Fruit fly (Drosophila melanogaster) whole organism, embryonic: Measurements from ENCODE around the gene Sdhaf3.

Experiments
- Adf1 ChIP-seq: fragments of 200-800 bp; sonication (Bioruptor generic); IDR thresholded peaks from 2 replicates; pipeline ENCODE4 v1.3.6; 2022; ENCODE audit warnings: missing biosample characterization, missing genetic modification characterization
- BtbVII ChIP-seq: fragments of 200-800 bp; sonication (Bioruptor generic); optimal IDR thresholded peaks from 3 replicates; lab custom pipeline; 2017; ENCODE audit warnings: missing biosample characterization, mild to moderate bottlenecking, missing genetic modification characterization
- CG10321 ChIP-seq: fragments of 200-800 bp; sonication (Bioruptor generic); IDR thresholded peaks from 2 replicates; pipeline ENCODE4 v1.3.6; 2022; ENCODE audit warnings: missing biosample characterization, missing genetic modification characterization
- CG11560 ChIP-seq: fragments of 200-800 bp; sonication (Bioruptor generic); IDR thresholded peaks from 3 replicates; pipeline ENCODE4 v1.3.6; 2022; ENCODE audit warnings: missing biosample characterization, missing genetic modification characterization
- CG12155 ChIP-seq: fragments of 200-800 bp; sonication (Bioruptor generic); optimal IDR thresholded peaks from 3 replicates; lab custom pipeline; 2016; ENCODE audit warnings: missing biosample characterization, missing genetic modification characterization
- CG14860 ChIP-seq: fragments of 200-800 bp; sonication (Bioruptor generic); IDR thresholded peaks from 3 replicates; pipeline ENCODE4 v1.3.6; 2022; ENCODE audit warnings: missing biosample characterization, missing genetic modification characterization; ENCODE audit not compliant: partially characterized antibody
- CG17568 ChIP-seq: fragments of 200-800 bp; sonication (Bioruptor generic); optimal IDR thresholded peaks from 2 replicates; lab custom pipeline; 2018; ENCODE audit warnings: missing biosample characterization, mild to moderate bottlenecking, missing genetic modification characterization, moderate library complexity
- CG1792 ChIP-seq: fragments of 200-800 bp; sonication (Bioruptor generic); optimal IDR thresholded peaks from 2 replicates; lab custom pipeline; 2016; ENCODE audit warnings: missing biosample characterization, missing genetic modification characterization
- CG18764 ChIP-seq: fragments of 200-800 bp; sonication (Bioruptor generic); optimal IDR thresholded peaks from 3 replicates; lab custom pipeline; 2016; ENCODE audit warnings: missing biosample characterization, missing genetic modification characterization
- CG3995 ChIP-seq: fragments of 200-800 bp; sonication (Bioruptor generic); optimal IDR thresholded peaks from 3 replicates; lab custom pipeline; 2016; ENCODE audit warnings: missing biosample characterization, missing genetic modification characterization
- CG7357 ChIP-seq: fragments of 200-800 bp; sonication (Bioruptor generic); IDR thresholded peaks from 3 replicates; pipeline ENCODE4 v1.3.6; 2022; ENCODE audit warnings: missing biosample characterization, missing genetic modification characterization
- CG7372 ChIP-seq: fragments of 200-800 bp; sonication (Bioruptor generic); IDR thresholded peaks from 2 replicates; pipeline ENCODE4 v1.3.6; 2022; ENCODE audit warnings: missing biosample characterization, missing genetic modification characterization
- CG7556 ChIP-seq: fragments of 200-800 bp; sonication (Bioruptor generic); optimal IDR thresholded peaks from 2 replicates; lab custom pipeline; 2017; ENCODE audit warnings: missing biosample characterization, mild to moderate bottlenecking, missing genetic modification characterization
- CG8478 ChIP-seq: fragments of >200 bp; optimal IDR thresholded peaks from 2 replicates; lab custom pipeline; 2018
- CG8944 ChIP-seq: fragments of 200-800 bp; sonication (Bioruptor generic); optimal IDR thresholded peaks from 3 replicates; lab custom pipeline; 2016; ENCODE audit warnings: missing biosample characterization, missing genetic modification characterization
- CG9797 ChIP-seq: fragments of 200-800 bp; sonication (Bioruptor generic); optimal IDR thresholded peaks from 3 replicates; lab custom pipeline; 2018; ENCODE audit warnings: missing biosample characterization, mild to moderate bottlenecking, missing genetic modification characterization
- CTCF ChIP-seq: fragments of 200-800 bp; sonication (Bioruptor generic); optimal IDR thresholded peaks from 2 replicates; lab custom pipeline; 2017; ENCODE audit warnings: missing biosample characterization, mild to moderate bottlenecking, missing genetic modification characterization, moderate library complexity
- Doc3 ChIP-seq: fragments of 200-800 bp; sonication (Bioruptor generic); IDR thresholded peaks from 3 replicates; pipeline ENCODE4 v1.3.6; 2022; ENCODE audit warnings: missing biosample characterization, missing genetic modification characterization; ENCODE audit not compliant: partially characterized antibody
- E2f2 ChIP-seq: fragments of 200-800 bp; sonication (Bioruptor generic); IDR thresholded peaks from 2 replicates; pipeline ENCODE4 v1.3.6; 2022; ENCODE audit warnings: missing biosample characterization, missing genetic modification characterization
- Fer1 ChIP-seq: fragments of 200-800 bp; sonication (Bioruptor generic); optimal IDR thresholded peaks from 2 replicates; lab custom pipeline; 2017; ENCODE audit warnings: missing biosample characterization, mild to moderate bottlenecking, missing genetic modification characterization
- Hmx ChIP-seq: fragments of 200-800 bp; sonication (Bioruptor generic); optimal IDR thresholded peaks from 2 replicates; lab custom pipeline; 2016; ENCODE audit warnings: missing biosample characterization, missing genetic modification characterization
- Mrtf ChIP-seq: fragments of 200-800 bp; sonication (Bioruptor generic); IDR thresholded peaks from 3 replicates; pipeline ENCODE4 v1.3.6; 2022; ENCODE audit warnings: missing biosample characterization, missing genetic modification characterization
- Opbp ChIP-seq: fragments of 200-800 bp; sonication (Bioruptor generic); IDR thresholded peaks from 3 replicates; pipeline ENCODE4 v1.3.6; 2022; ENCODE audit warnings: missing biosample characterization, missing genetic modification characterization; ENCODE audit not compliant: partially characterized antibody
- Sry-β ChIP-seq: fragments of 200-800 bp; sonication (Bioruptor generic); optimal IDR thresholded peaks from 2 replicates; lab custom pipeline; 2018; ENCODE audit warnings: missing biosample characterization, mild to moderate bottlenecking, missing genetic modification characterization, moderate library complexity
- Taf1 ChIP-seq: fragments of 200-800 bp; sonication (Bioruptor generic); IDR thresholded peaks from 2 replicates; pipeline ENCODE4 v1.3.6; 2022; ENCODE audit warnings: missing biosample characterization, missing genetic modification characterization
- Xbp1 ChIP-seq: fragments of 200-800 bp; sonication (Bioruptor generic); optimal IDR thresholded peaks from 3 replicates; lab custom pipeline; 2016; ENCODE audit warnings: missing biosample characterization, mild to moderate bottlenecking, missing genetic modification characterization
- ap ChIP-seq: fragments of 200-800 bp; sonication (Bioruptor generic); IDR thresholded peaks from 2 replicates; pipeline ENCODE4 v1.3.6; 2022; ENCODE audit warnings: missing biosample characterization, missing genetic modification characterization
- ase ChIP-seq: fragments of 200-800 bp; sonication (Bioruptor generic); IDR thresholded peaks from 3 replicates; pipeline ENCODE4 v1.3.6; 2022; ENCODE audit warnings: missing biosample characterization, missing genetic modification characterization
- ato ChIP-seq: fragments of 200-800 bp; sonication (Bioruptor generic); IDR thresholded peaks from 2 replicates; pipeline ENCODE4 v1.3.6; 2022; ENCODE audit warnings: missing biosample characterization, missing genetic modification characterization; ENCODE audit not compliant: partially characterized antibody
- az2 ChIP-seq: fragments of 200-800 bp; sonication (Bioruptor generic); optimal IDR thresholded peaks from 3 replicates; lab custom pipeline; 2016; ENCODE audit warnings: missing biosample characterization, missing genetic modification characterization
- bcd ChIP-seq: fragments of 200-800 bp; sonication (Bioruptor generic); optimal IDR thresholded peaks from 2 replicates; lab custom pipeline; 2017; ENCODE audit warnings: missing biosample characterization, mild to moderate bottlenecking, missing genetic modification characterization
- dimm ChIP-seq: fragments of 200-800 bp; sonication (Bioruptor generic); IDR thresholded peaks from 2 replicates; pipeline ENCODE4 v1.3.6; 2022; ENCODE audit warnings: missing biosample characterization, missing genetic modification characterization
- dm ChIP-seq: fragments of 200-800 bp; sonication (Bioruptor generic); optimal IDR thresholded peaks from 3 replicates; lab custom pipeline; 2016; ENCODE audit warnings: missing biosample characterization, missing genetic modification characterization
- en ChIP-seq: fragments of 200-800 bp; sonication (Bioruptor generic); optimal IDR thresholded peaks from 2 replicates; lab custom pipeline; 2016; ENCODE audit warnings: missing biosample characterization, missing genetic modification characterization
- hbn ChIP-seq: fragments of 200-800 bp; sonication (Bioruptor generic); IDR thresholded peaks from 2 replicates; pipeline ENCODE4 v1.3.6; 2022; ENCODE audit warnings: missing biosample characterization, missing genetic modification characterization; ENCODE audit not compliant: partially characterized antibody
- knrl ChIP-seq: fragments of 200-800 bp; sonication (Bioruptor generic); IDR thresholded peaks from 3 replicates; pipeline ENCODE4 v1.3.6; 2022; ENCODE audit warnings: missing biosample characterization, missing genetic modification characterization; ENCODE audit not compliant: partially characterized antibody
- mld ChIP-seq: fragments of 200-800 bp; sonication (Bioruptor generic); IDR thresholded peaks from 3 replicates; pipeline ENCODE4 v1.3.6; 2022; ENCODE audit warnings: missing biosample characterization, missing genetic modification characterization; ENCODE audit not compliant: partially characterized antibody
- salm ChIP-seq: fragments of 200-800 bp; sonication (Bioruptor generic); optimal IDR thresholded peaks from 2 replicates; lab custom pipeline; 2018; ENCODE audit warnings: missing biosample characterization, mild to moderate bottlenecking, missing genetic modification characterization
- sc ChIP-seq, 3 experiments: fragments of >200 bp in 2 of 3; fragments of 200-800 bp in 1 of 3; sonication (Bioruptor generic) in 1 of 3; optimal IDR thresholded peaks; 2 replicates in 2 of 3; 3 replicates in 1 of 3; lab custom pipeline; 2017; ENCODE audit warnings: mild to moderate bottlenecking in 1 of 3, missing biosample characterization in 1 of 3, missing genetic modification characterization in 1 of 3, missing genetic modification reagents in 1 of 3
- sens ChIP-seq: fragments of 200-800 bp; sonication (Bioruptor generic); peaks from one replicate; lab custom pipeline; 2016; ENCODE audit warnings: missing biosample characterization, missing genetic modification characterization
- sisA ChIP-seq: fragments of 200-800 bp; sonication (Bioruptor generic); IDR thresholded peaks from 2 replicates; pipeline ENCODE4 v1.3.6; 2022; ENCODE audit warnings: missing biosample characterization, missing genetic modification characterization
- slp2 ChIP-seq: fragments of 200-800 bp; sonication (Bioruptor generic); optimal IDR thresholded peaks from 2 replicates; lab custom pipeline; 2016; ENCODE audit warnings: missing biosample characterization, missing genetic modification characterization
- sna ChIP-seq: fragments of 200-800 bp; sonication (Bioruptor generic); IDR thresholded peaks from 2 replicates; pipeline ENCODE4 v1.3.6; 2022; ENCODE audit warnings: missing biosample characterization, missing genetic modification characterization; ENCODE audit not compliant: partially characterized antibody
- ssp ChIP-seq: fragments of 200-800 bp; sonication (Bioruptor generic); IDR thresholded peaks from 2 replicates; pipeline ENCODE4 v1.3.6; 2022; ENCODE audit warnings: missing biosample characterization, missing genetic modification characterization
- tgo ChIP-seq: fragments of 200-800 bp; sonication (Bioruptor generic); IDR thresholded peaks from 3 replicates; pipeline ENCODE4 v1.3.6; 2022; ENCODE audit warnings: missing biosample characterization, missing genetic modification characterization
- usp ChIP-seq: fragments of >200 bp; optimal IDR thresholded peaks from 2 replicates; lab custom pipeline; 2017; ENCODE audit warnings: missing biosample characterization, missing genetic modification characterization
- vvl ChIP-seq: fragments of 200-800 bp; sonication (Bioruptor generic); IDR thresholded peaks from 2 replicates; pipeline ENCODE4 v1.3.6; 2022; ENCODE audit warnings: missing biosample characterization, missing genetic modification characterization
- zen ChIP-seq: fragments of 200-800 bp; sonication (Bioruptor generic); optimal IDR thresholded peaks from 3 replicates; lab custom pipeline; 2018; ENCODE audit warnings: missing biosample characterization, mild to moderate bottlenecking, missing genetic modification characterization, moderate library complexity
- zen2 ChIP-seq: fragments of 200-800 bp; sonication (Bioruptor generic); IDR thresholded peaks from 3 replicates; pipeline ENCODE4 v1.3.6; 2022; ENCODE audit warnings: missing biosample characterization, missing genetic modification characterization; ENCODE audit not compliant: partially characterized antibody

Gene Sdhaf3

dm6 chr3R:16455875-16456274 is 26.4 kb downstream of the Sdhaf3 start, which contains the start of gene CG14883 (continued):
- TF ChIP-seq CG17568 (GFP tag; lab: Kevin White, UChicago) (peak; percentile 18), ssp (GFP tag; lab: Robert Waterston, UW) (no peak), hbn (peak; percentile 34; the same call in 1 of the 2 replicates), Mrtf (no peak), CG3995 (peak; percentile 75), Opbp (GFP tag; lab: Robert Waterston, UW) (peak; percentile 54; the same call in 1 of the 3 replicates), CG8944 (GFP tag; lab: Kevin White, UChicago) (no peak), CG7556 (GFP tag; lab: Kevin White, UChicago) (no peak), CG12155 (GFP tag; lab: Kevin White, UChicago) (no peak), ato (GFP tag; lab: Robert Waterston, UW) (peak; percentile 33; the same call in 1 of the 2 replicates), CG1792 (no peak), CG8478 (lab: Kevin White, UChicago) (no peak), BtbVII (GFP tag; lab: Kevin White, UChicago) (no peak), tgo (GFP tag; lab: Robert Waterston, UW) (no peak), ase (GFP tag; lab: Robert Waterston, UW) (no peak), Fer1 (GFP tag; lab: Kevin White, UChicago) (no peak), usp (GFP tag; lab: Kevin White, UChicago) (no peak), ap (GFP tag; lab: Robert Waterston, UW) (no peak), Xbp1 (GFP tag; lab: Kevin White, UChicago) (no peak), dm (no peak)

DNA sequence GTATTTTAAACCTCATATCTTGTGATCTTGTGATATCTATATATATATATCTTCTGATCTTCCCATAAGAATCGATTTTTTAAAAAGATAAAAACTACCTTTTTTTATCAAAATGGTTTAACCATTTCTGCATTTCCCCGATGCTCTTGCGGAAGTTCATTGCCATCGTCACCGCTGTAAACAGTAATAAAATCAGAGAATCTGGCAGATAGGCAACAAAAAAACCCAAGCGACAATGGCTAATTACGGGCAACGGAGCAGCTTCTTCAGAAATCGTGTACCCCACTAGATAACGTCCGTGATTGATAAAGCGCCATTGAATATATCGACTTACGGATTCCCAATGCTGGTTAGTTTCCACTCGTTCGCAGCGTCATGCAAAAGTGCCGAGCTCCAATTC is 28.1 kb downstream of the Sdhaf3 start, which contains the start of gene CG10405:
Gene CG10405, plus strand, starts transcription at position 301 of the 400 bp plus-strand sequence.
- TF ChIP-seq Hmx (GFP tag; lab: Kevin White, UChicago) (no peak), sens (GFP tag; lab: Kevin White, UChicago) (peak; percentile 31)

DNA sequence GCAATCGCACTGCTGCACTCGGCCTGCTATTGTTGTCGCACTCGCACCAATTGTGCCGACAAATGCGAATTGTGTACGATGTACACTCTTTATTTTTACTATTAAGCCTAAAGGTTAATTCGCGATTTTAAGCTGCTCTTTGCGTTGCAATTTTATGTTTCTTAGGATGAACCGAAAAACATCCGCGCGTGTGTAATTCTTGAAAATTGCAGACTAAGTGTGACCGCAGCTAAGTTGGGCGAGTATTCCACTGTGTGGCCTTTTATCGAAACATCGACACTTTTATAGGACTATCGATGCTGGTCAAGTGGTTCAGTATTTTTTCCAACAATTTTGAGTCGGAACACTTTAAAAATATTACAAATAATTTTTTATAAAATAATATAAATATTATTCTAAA is 28.7 kb downstream of the Sdhaf3 start, which contains the start of gene Pak3:
Gene Pak3, minus strand, starts transcription at position 225 of the 400 bp plus-strand sequence.
- no peak for TF ChIP-seq sisA (GFP tag; lab: Robert Waterston, UW)
- TF ChIP-seq Adf1 (GFP tag; lab: Robert Waterston, UW), result no peak
- peak; percentile 68 for TF ChIP-seq E2f2 (GFP tag; lab: Robert Waterston, UW)
- TF ChIP-seq CG7556 (GFP tag; lab: Kevin White, UChicago), result no peak
- TF ChIP-seq az2 (GFP tag; lab: Kevin White, UChicago), result no peak
- peak; percentile 65 for TF ChIP-seq knrl (GFP tag; lab: Robert Waterston, UW)
- TF ChIP-seq CG11560 (tag; lab: Robert Waterston, UW), result no peak
- no peak for TF ChIP-seq CG18764 (GFP tag; lab: Kevin White, UChicago)
- peak; percentile 33; the same call in 1 of the 2 replicates for TF ChIP-seq vvl (GFP tag; lab: Robert Waterston, UW)
- TF ChIP-seq Mrtf, result no peak
- TF ChIP-seq Sry-β (GFP tag; lab: Kevin White, UChicago), result no peak
- peak; percentile 14 for TF ChIP-seq CTCF (GFP tag; lab: Kevin White, UChicago)
- peak; percentile 53; the same call in 1 of the 3 replicates for TF ChIP-seq CG14860 (GFP tag; lab: Robert Waterston, UW)
- TF ChIP-seq CG1792, result no peak
- no peak for TF ChIP-seq en
- TF ChIP-seq Doc3 (GFP tag; lab: Robert Waterston, UW), result peak; percentile 47; the same call in 1 of the 3 replicates
- TF ChIP-seq Taf1 (GFP tag; lab: Robert Waterston, UW), result no peak
- TF ChIP-seq zen, result peak; percentile 52
- TF ChIP-seq dimm (GFP tag; lab: Robert Waterston, UW), result no peak
- no peak for TF ChIP-seq CG7372 (GFP tag; lab: Robert Waterston, UW)
- peak; percentile 10 for TF ChIP-seq salm (tag; lab: Kevin White, UChicago)
- TF ChIP-seq CG10321, result no peak
- TF ChIP-seq slp2 (GFP tag; lab: Kevin White, UChicago), result no peak
- TF ChIP-seq sna (GFP tag; lab: Robert Waterston, UW), result no peak
- no peak for TF ChIP-seq bcd (GFP tag; lab: Kevin White, UChicago)
- peak; percentile 42; the same call in 1 of the 3 replicates for TF ChIP-seq zen2 (GFP tag; lab: Robert Waterston, UW)
- no peak for TF ChIP-seq sc (optimal IDR thresholded peaks at IDR 0.05; lab: Kevin White, UChicago)
- no peak for TF ChIP-seq sc (GFP tag; optimal IDR thresholded peaks at IDR 0.05; lab: Kevin White, UChicago)
- peak; percentile 45; the same call in 1 of the 3 replicates for TF ChIP-seq mld (GFP tag; lab: Robert Waterston, UW)
- peak; percentile 86 for TF ChIP-seq CG9797 (GFP tag; lab: Kevin White, UChicago)
- TF ChIP-seq CG7357 (GFP tag; lab: Robert Waterston, UW), result peak; percentile 67; the same call in 2 of the 3 replicates
